Worm (Caenorhabditis elegans) whole organism, L2 larva: ENCODE measurements around the gene Y46H3A.4.

ENCODE experiments used
- C34F6.9 ChIP-seq: fragments of 150-350 bp; optimal IDR thresholded peaks from 2 replicates; lab custom pipeline; 2014; ENCODE audit warnings: missing biosample characterization, missing genetic modification characterization
- F13H6.1 ChIP-seq: sonication (generic microtip); optimal IDR thresholded peaks from 2 replicates; lab custom pipeline; 2016; ENCODE audit warnings: missing genetic modification characterization, missing compliant biosample characterization
- R02D3.7 ChIP-seq: fragments of 150-350 bp; optimal IDR thresholded peaks from 2 replicates; lab custom pipeline; 2014; ENCODE audit warnings: missing biosample characterization, missing genetic modification characterization
- Y55F3AM.14 ChIP-seq: fragments of 200-800 bp; sonication (Bioruptor generic); optimal IDR thresholded peaks from 2 replicates; lab custom pipeline; 2018; ENCODE audit warnings: mild to moderate bottlenecking, missing genetic modification characterization, missing compliant biosample characterization
- ZK546.5 ChIP-seq: sonication (generic microtip); optimal IDR thresholded peaks from 2 replicates; lab custom pipeline; 2017; ENCODE audit warnings: missing biosample characterization, missing genetic modification characterization
- alr-1 ChIP-seq: fragments of 150-350 bp; optimal IDR thresholded peaks from 2 replicates; lab custom pipeline; 2014; ENCODE audit warnings: missing biosample characterization, missing genetic modification characterization
- aly-2 ChIP-seq: fragments of 150-350 bp; optimal IDR thresholded peaks from 2 replicates; lab custom pipeline; 2014; ENCODE audit warnings: missing biosample characterization, missing genetic modification characterization
- ama-1 ChIP-seq: fragments of 150-350 bp; optimal IDR thresholded peaks from 2 replicates; lab custom pipeline; 2018; ENCODE audit warnings: inconsistent platforms
- blmp-1 ChIP-seq: sonication (generic microtip); optimal IDR thresholded peaks from 2 replicates; lab custom pipeline; 2017; ENCODE audit warnings: missing genetic modification characterization, mild to moderate bottlenecking, missing compliant biosample characterization, antibody characterized with exemption, moderate library complexity; ENCODE audit not compliant: insufficient read depth
- ceh-16 ChIP-seq: fragments of 150-350 bp; optimal IDR thresholded peaks from 2 replicates; lab custom pipeline; 2014; ENCODE audit warnings: missing biosample characterization, missing genetic modification characterization
- crh-2 ChIP-seq: sonication (generic microtip); optimal IDR thresholded peaks from 2 replicates; lab custom pipeline; 2017; ENCODE audit warnings: missing biosample characterization, missing genetic modification characterization
- dmd-4 ChIP-seq: sonication (generic microtip); optimal IDR thresholded peaks from 2 replicates; lab custom pipeline; 2017; ENCODE audit warnings: missing biosample characterization, missing genetic modification characterization
- egl-27 ChIP-seq: sonication (generic microtip); optimal IDR thresholded peaks from 3 replicates; lab custom pipeline; 2017; ENCODE audit warnings: missing biosample characterization, missing genetic modification reagents, missing genetic modification characterization
- elt-1 ChIP-seq: fragments of 150-350 bp; optimal IDR thresholded peaks from 2 replicates; lab custom pipeline; 2014; ENCODE audit warnings: missing biosample characterization, missing genetic modification characterization
- elt-3 ChIP-seq: sonication (generic microtip); optimal IDR thresholded peaks from 2 replicates; lab custom pipeline; 2017; ENCODE audit warnings: missing biosample characterization, missing genetic modification characterization
- fos-1 ChIP-seq: fragments of 150-350 bp; optimal IDR thresholded peaks from 2 replicates; lab custom pipeline; 2014; ENCODE audit warnings: missing biosample characterization, missing genetic modification characterization
- gmeb-1 ChIP-seq: fragments of 150-350 bp; optimal IDR thresholded peaks from 2 replicates; lab custom pipeline; 2014; ENCODE audit warnings: missing biosample characterization, missing genetic modification characterization
- lin-11 ChIP-seq: fragments of 150-350 bp; sonication (generic microtip); optimal IDR thresholded peaks from 2 replicates; lab custom pipeline; 2014; ENCODE audit warnings: missing biosample characterization, missing genetic modification characterization, inconsistent platforms, mixed read lengths
- lin-13 ChIP-seq: fragments of 150-350 bp; optimal IDR thresholded peaks from 2 replicates; lab custom pipeline; 2014; ENCODE audit warnings: missing biosample characterization, missing genetic modification reagents, missing genetic modification characterization
- lsy-2 ChIP-seq, 2 experiments: fragments of 150-350 bp in 1 of 2; sonication (generic microtip) in 1 of 2; optimal IDR thresholded peaks; 2 replicates each; lab custom pipeline; 2014 to 2017; ENCODE audit warnings: missing biosample characterization in 2 of 2, missing genetic modification characterization in 2 of 2
- mab-5 ChIP-seq: fragments of 150-350 bp; optimal IDR thresholded peaks from 2 replicates; lab custom pipeline; 2014; ENCODE audit warnings: missing biosample characterization, missing genetic modification characterization
- mdl-1 ChIP-seq, 2 experiments: fragments of 150-350 bp in 1 of 2; sonication (generic microtip) in 1 of 2; optimal IDR thresholded peaks; 2 replicates each; lab custom pipeline; 2017; ENCODE audit warnings: missing biosample characterization in 2 of 2, missing genetic modification characterization in 2 of 2
- nhr-10 ChIP-seq: sonication (generic microtip); optimal IDR thresholded peaks from 2 replicates; lab custom pipeline; 2017; ENCODE audit warnings: missing biosample characterization, missing genetic modification characterization
- nhr-11 ChIP-seq: fragments of 150-350 bp; optimal IDR thresholded peaks from 2 replicates; lab custom pipeline; 2014; ENCODE audit warnings: missing biosample characterization, missing genetic modification characterization
- nhr-129 ChIP-seq: fragments of 150-350 bp; optimal IDR thresholded peaks from 2 replicates; lab custom pipeline; 2014; ENCODE audit warnings: missing biosample characterization, missing genetic modification characterization
- nhr-21 ChIP-seq: fragments of 150-350 bp; optimal IDR thresholded peaks from 2 replicates; lab custom pipeline; 2014; ENCODE audit warnings: missing biosample characterization, missing genetic modification characterization
- nhr-23 ChIP-seq: fragments of 150-350 bp; optimal IDR thresholded peaks from 2 replicates; lab custom pipeline; 2014; ENCODE audit warnings: missing biosample characterization, missing genetic modification reagents, missing genetic modification characterization
- nhr-237 ChIP-seq: fragments of 150-350 bp; optimal IDR thresholded peaks from 2 replicates; lab custom pipeline; 2014; ENCODE audit warnings: missing biosample characterization, missing genetic modification characterization
- nhr-25 ChIP-seq: fragments of 150-350 bp; sonication (generic microtip); optimal IDR thresholded peaks from 3 replicates; lab custom pipeline; 2014; ENCODE audit warnings: missing biosample characterization, missing genetic modification characterization
- nhr-6 ChIP-seq: fragments of 150-350 bp; optimal IDR thresholded peaks from 2 replicates; lab custom pipeline; 2014; ENCODE audit warnings: missing biosample characterization, missing genetic modification characterization
- nhr-77 ChIP-seq: fragments of 150-350 bp; optimal IDR thresholded peaks from 2 replicates; lab custom pipeline; 2014; ENCODE audit warnings: missing biosample characterization, missing genetic modification characterization
- skn-1 ChIP-seq: sonication (generic microtip); optimal IDR thresholded peaks from 2 replicates; lab custom pipeline; 2017; ENCODE audit warnings: missing biosample characterization, missing genetic modification characterization
- sma-3 ChIP-seq: sonication (generic microtip); optimal IDR thresholded peaks from 2 replicates; lab custom pipeline; 2016; ENCODE audit warnings: missing genetic modification reagents, missing genetic modification characterization, missing compliant biosample characterization
- sma-9 ChIP-seq, 2 experiments: fragments of 150-350 bp in 1 of 2; sonication (generic microtip) in 1 of 2; optimal IDR thresholded peaks; 2 replicates each; lab custom pipeline; 2014 to 2016; ENCODE audit warnings: missing genetic modification characterization in 2 of 2, mild to moderate bottlenecking in 1 of 2, missing biosample characterization in 1 of 2, missing compliant biosample characterization in 1 of 2, missing genetic modification reagents in 1 of 2, moderate library complexity in 1 of 2
- snpc-4 ChIP-seq: fragments of 150-350 bp; optimal IDR thresholded peaks from 2 replicates; lab custom pipeline; 2014; ENCODE audit warnings: missing biosample characterization, missing genetic modification characterization
- unc-39 ChIP-seq: fragments of 150-350 bp; optimal IDR thresholded peaks from 2 replicates; lab custom pipeline; 2014; ENCODE audit warnings: missing biosample characterization, missing genetic modification characterization
- unc-55 ChIP-seq: fragments of 150-350 bp; sonication (generic microtip); optimal IDR thresholded peaks from 3 replicates; lab custom pipeline; 2014; ENCODE audit warnings: missing biosample characterization, missing genetic modification reagents, missing genetic modification characterization
- unc-62 ChIP-seq: fragments of 150-350 bp; optimal IDR thresholded peaks from 2 replicates; lab custom pipeline; 2014; ENCODE audit warnings: missing biosample characterization, missing genetic modification reagents, missing genetic modification characterization
- zag-1 ChIP-seq: fragments of 150-350 bp; optimal IDR thresholded peaks from 2 replicates; lab custom pipeline; 2014; ENCODE audit warnings: missing biosample characterization, missing genetic modification characterization
- ztf-4 ChIP-seq: fragments of 150-350 bp; optimal IDR thresholded peaks from 2 replicates; lab custom pipeline; 2014; ENCODE audit warnings: missing biosample characterization, missing genetic modification characterization

Y46H3A.4 gene

ce11 chrV:1829973-1830372 lies 19.0 kb upstream of the Y46H3A.4 start, which contains the start of gene Y32G9B.1:
Y32G9B.1 (minus strand) TSS chrV:1830073.
- TF ChIP-seq mdl-1 (tag; optimal IDR thresholded peaks at IDR 0.05; lab: Kevin White, UChicago), result no peak
- TF ChIP-seq F13H6.1 (tag; lab: Kevin White, UChicago), result no peak
- TF ChIP-seq R02D3.7, result no peak
- TF ChIP-seq ama-1 (lab: Kevin White, UChicago), result no peak
- TF ChIP-seq nhr-21 (tag; lab: Kevin White, UChicago), result peak; percentile 3
- no peak for TF ChIP-seq snpc-4 (tag; lab: Kevin White, UChicago)
- TF ChIP-seq unc-55 (GFP tag; lab: Kevin White, UChicago), result no peak
- TF ChIP-seq blmp-1 (tag; lab: Kevin White, UChicago), result peak; percentile 30
- no peak for TF ChIP-seq nhr-10 (tag; lab: Kevin White, UChicago)
- TF ChIP-seq aly-2 (tag; lab: Kevin White, UChicago), result no peak
- no peak for TF ChIP-seq unc-62 (GFP tag; lab: Kevin White, UChicago)
- peak; percentile 0 for TF ChIP-seq fos-1
- TF ChIP-seq elt-3 (tag; lab: Kevin White, UChicago), result no peak
- TF ChIP-seq unc-39 (tag; lab: Kevin White, UChicago), result no peak

- no peak for TF ChIP-seq egl-27 (tag; lab: Kevin White, UChicago)
- TF ChIP-seq lin-13 (GFP tag; lab: Kevin White, UChicago), result no peak
- TF ChIP-seq nhr-23 (tag; lab: Kevin White, UChicago), result no peak
- no peak for TF ChIP-seq elt-1 (tag; lab: Kevin White, UChicago)
- no peak for TF ChIP-seq gmeb-1 (tag; lab: Kevin White, UChicago)
- no peak for TF ChIP-seq aly-2 (tag; lab: Kevin White, UChicago)
- TF ChIP-seq unc-62 (GFP tag; lab: Kevin White, UChicago), result no peak
- TF ChIP-seq F13H6.1 (tag; lab: Kevin White, UChicago), result no peak
- no peak for TF ChIP-seq zag-1 (tag; lab: Kevin White, UChicago)
- TF ChIP-seq alr-1 (tag; lab: Kevin White, UChicago), result no peak
- no peak for TF ChIP-seq unc-39 (tag; lab: Kevin White, UChicago)
- TF ChIP-seq R02D3.7, result no peak
- TF ChIP-seq sma-9 (GFP tag; optimal IDR thresholded peaks at IDR 0.05; lab: Kevin White, UChicago), result no peak
- no peak for TF ChIP-seq sma-9 (tag; optimal IDR thresholded peaks at IDR 0.05; lab: Kevin White, UChicago)
- TF ChIP-seq nhr-6 (tag; lab: Kevin White, UChicago), result no peak
- TF ChIP-seq nhr-237 (tag; lab: Kevin White, UChicago), result no peak
These were observed 13.6 kb upstream of the Y46H3A.4 start for ce11 chrV:1824528-1824927.

ce11 chrV:1821287-1821686 lies 10.4 kb upstream of the Y46H3A.4 start, which contains the start of the genes gly-7 and mrpl-39:
gly-7 (minus strand) TSS chrV:1821323.
mrpl-39 (plus strand) TSS chrV:1821579.
- TF ChIP-seq egl-27 (tag; lab: Kevin White, UChicago) (no peak), alr-1 (tag; lab: Kevin White, UChicago) (no peak), blmp-1 (tag; lab: Kevin White, UChicago) (no peak), lin-11 (tag; lab: Kevin White, UChicago) (peak; percentile 48), skn-1 (tag; lab: Kevin White, UChicago) (no peak), dmd-4 (tag; lab: Kevin White, UChicago) (no peak), gmeb-1 (tag; lab: Kevin White, UChicago) (peak; percentile 56), unc-55 (GFP tag; lab: Kevin White, UChicago) (peak; percentile 45), nhr-6 (tag; lab: Kevin White, UChicago) (no peak), nhr-10 (tag; lab: Kevin White, UChicago) (no peak), ceh-16 (no peak), ama-1 (lab: Kevin White, UChicago) (no peak), unc-39 (tag; lab: Kevin White, UChicago) (no peak), ztf-4 (tag; lab: Kevin White, UChicago) (no peak), F13H6.1 (tag; lab: Kevin White, UChicago) (peak; percentile 10), snpc-4 (tag; lab: Kevin White, UChicago) (no peak), elt-1 (tag; lab: Kevin White, UChicago) (no peak), Y55F3AM.14 (GFP tag; lab: Kevin White, UChicago) (no peak), C34F6.9 (peak; percentile 23), nhr-11 (tag; lab: Kevin White, UChicago) (no peak), sma-3 (GFP tag; lab: Kevin White, UChicago) (peak; percentile 23), lsy-2 (tag; optimal IDR thresholded peaks at IDR 0.05; lab: Kevin White, UChicago) (peak in 1 of 2 experiments; percentile 35), nhr-77 (tag; lab: Kevin White, UChicago) (no peak), nhr-25 (tag; lab: Kevin White, UChicago) (no peak), nhr-129 (tag; lab: Kevin White, UChicago) (peak; percentile 30), aly-2 (tag; lab: Kevin White, UChicago) (no peak), unc-62 (GFP tag; lab: Kevin White, UChicago) (no peak), nhr-237 (tag; lab: Kevin White, UChicago) (no peak), ZK546.5 (no peak), mab-5 (tag; lab: Kevin White, UChicago) (no peak), crh-2 (tag; lab: Kevin White, UChicago) (peak; percentile 34), nhr-21 (tag; lab: Kevin White, UChicago) (no peak), sma-9 (GFP tag; optimal IDR thresholded peaks at IDR 0.05; lab: Kevin White, UChicago) (no peak), sma-9 (tag; optimal IDR thresholded peaks at IDR 0.05; lab: Kevin White, UChicago) (no peak)
